Worm (Caenorhabditis elegans) whole organism, young adult: ENCODE data around the gene C32B5.18.
"Not testable (repeated sequence)": the region's sequence is repeated elsewhere in the genome, so short reads cannot be mapped to it uniquely, and the experiment has no call there.

Experiments
- B0336.3 ChIP-seq: fragments of 200-800 bp; sonication (Bioruptor generic); IDR thresholded peaks from 2 replicates; pipeline ENCODE4 v1.3.6; 2022; ENCODE audit warnings: missing genetic modification characterization, missing compliant biosample characterization
- C06A6.2 ChIP-seq: fragments of 200-800 bp; sonication (Bioruptor generic); conservative IDR thresholded peaks from 2 replicates; pipeline ENCODE4 v1.3.6; 2022; ENCODE audit warnings: missing genetic modification characterization, missing compliant biosample characterization
- F22D6.2 ChIP-seq: sonication (generic microtip); optimal IDR thresholded peaks from 2 replicates; lab custom pipeline; 2016; ENCODE audit warnings: mild to moderate bottlenecking, missing genetic modification characterization, missing compliant biosample characterization
- F57C9.4 ChIP-seq: sonication (generic microtip); optimal IDR thresholded peaks from 2 replicates; lab custom pipeline; 2017; ENCODE audit warnings: mild to moderate bottlenecking, missing genetic modification characterization, missing compliant biosample characterization
- Y53F4B.3 ChIP-seq: fragments of 200-800 bp; sonication (Bioruptor generic); IDR thresholded peaks from 2 replicates; pipeline ENCODE4 v1.3.6; 2022; ENCODE audit warnings: missing genetic modification reagents, missing genetic modification characterization, missing compliant biosample characterization
- Y53G8AR.9 ChIP-seq: fragments of 200-800 bp; sonication (Bioruptor generic); conservative IDR thresholded peaks from 2 replicates; pipeline ENCODE4 v1.3.6; 2022; ENCODE audit warnings: missing genetic modification reagents, missing genetic modification characterization, missing compliant biosample characterization
- Y95B8A.8 ChIP-seq: fragments of 200-800 bp; sonication (Bioruptor generic); IDR thresholded peaks from 2 replicates; pipeline ENCODE4 v1.3.6; 2022; ENCODE audit warnings: missing genetic modification reagents, missing genetic modification characterization, missing compliant biosample characterization
- aptf-3 ChIP-seq: fragments of 200-800 bp; sonication (Bioruptor generic); IDR thresholded peaks from 2 replicates; pipeline ENCODE4 v1.3.6; 2022; ENCODE audit warnings: missing genetic modification characterization, missing compliant biosample characterization
- attf-3 ChIP-seq: fragments of 200-800 bp; sonication (Bioruptor generic); conservative IDR thresholded peaks from 2 replicates; pipeline ENCODE4 v1.3.6; 2022; ENCODE audit warnings: missing genetic modification reagents, missing genetic modification characterization, missing compliant biosample characterization
- bed-1 ChIP-seq: fragments of 200-800 bp; sonication (Bioruptor generic); IDR thresholded peaks from 2 replicates; pipeline ENCODE4 v1.3.6; 2022; ENCODE audit warnings: missing genetic modification reagents, missing genetic modification characterization, missing compliant biosample characterization
- ccch-3 ChIP-seq: fragments of 200-800 bp; sonication (Bioruptor generic); optimal IDR thresholded peaks from 2 replicates; lab custom pipeline; 2018; ENCODE audit warnings: mild to moderate bottlenecking, missing genetic modification characterization, missing compliant biosample characterization
- cebp-1 ChIP-seq, 2 experiments: fragments of 200-800 bp in 1 of 2; sonication (Bioruptor generic) in 1 of 2; sonication (generic microtip) in 1 of 2; IDR thresholded peaks in 1 of 2; optimal IDR thresholded peaks in 1 of 2; 2 replicates each; pipeline versions ENCODE4 v1.3.6 to Lab custom; 2017 to 2022; ENCODE audit warnings: missing compliant biosample characterization in 2 of 2, missing genetic modification characterization in 2 of 2, mild to moderate bottlenecking in 1 of 2, missing genetic modification reagents in 1 of 2, moderate library complexity in 1 of 2
- ceh-27 ChIP-seq: fragments of 200-800 bp; sonication (Bioruptor generic); optimal IDR thresholded peaks from 2 replicates; lab custom pipeline; 2018; ENCODE audit warnings: mild to moderate bottlenecking, missing genetic modification characterization, moderate library complexity, missing compliant biosample characterization
- ceh-40 ChIP-seq: fragments of 200-800 bp; sonication (Bioruptor generic); IDR thresholded peaks from 2 replicates; pipeline ENCODE4 v1.3.6; 2022; ENCODE audit warnings: missing genetic modification characterization, missing compliant biosample characterization
- ceh-91 ChIP-seq: fragments of 200-800 bp; sonication (Bioruptor generic); IDR thresholded peaks from 2 replicates; pipeline ENCODE4 v1.3.6; 2022; ENCODE audit warnings: missing genetic modification reagents, missing genetic modification characterization, missing compliant biosample characterization
- egl-44 ChIP-seq: fragments of 200-800 bp; sonication (Bioruptor generic); IDR thresholded peaks from 2 replicates; pipeline ENCODE4 v1.3.6; 2022; ENCODE audit warnings: missing genetic modification reagents, missing genetic modification characterization, missing compliant biosample characterization
- egrh-3 ChIP-seq: fragments of 200-800 bp; sonication (Bioruptor generic); IDR thresholded peaks from 2 replicates; pipeline ENCODE4 v1.3.6; 2022; ENCODE audit warnings: missing genetic modification reagents, missing genetic modification characterization, missing compliant biosample characterization
- ets-4 ChIP-seq: fragments of 200-800 bp; sonication (Bioruptor generic); optimal IDR thresholded peaks from 2 replicates; lab custom pipeline; 2018; ENCODE audit warnings: mild to moderate bottlenecking, missing genetic modification characterization, missing compliant biosample characterization
- hlh-26 ChIP-seq: fragments of 200-800 bp; sonication (Bioruptor generic); conservative IDR thresholded peaks from 2 replicates; pipeline ENCODE4 v1.3.6; 2022; ENCODE audit warnings: missing genetic modification reagents, missing genetic modification characterization, missing compliant biosample characterization
- lin-26 ChIP-seq: fragments of 200-800 bp; sonication (Bioruptor generic); IDR thresholded peaks from 2 replicates; pipeline ENCODE4 v1.3.6; 2022; ENCODE audit warnings: missing genetic modification reagents, missing genetic modification characterization, missing compliant biosample characterization
- madf-3 ChIP-seq: fragments of 200-800 bp; sonication (Bioruptor generic); IDR thresholded peaks from 2 replicates; pipeline ENCODE4 v1.3.6; 2022; ENCODE audit warnings: missing genetic modification reagents, missing genetic modification characterization, missing compliant biosample characterization
- nfyb-1 ChIP-seq: fragments of 200-800 bp; sonication (Bioruptor generic); IDR thresholded peaks from 2 replicates; pipeline ENCODE4 v1.3.6; 2022; ENCODE audit warnings: missing genetic modification reagents, missing genetic modification characterization, missing compliant biosample characterization
- nhr-80 ChIP-seq: sonication (generic microtip); optimal IDR thresholded peaks from 2 replicates; lab custom pipeline; 2016; ENCODE audit warnings: missing genetic modification characterization, missing compliant biosample characterization
- rcor-1 ChIP-seq: fragments of 200-800 bp; sonication (Bioruptor generic); IDR thresholded peaks from 2 replicates; pipeline ENCODE4 v1.3.6; 2022; ENCODE audit warnings: missing genetic modification reagents, missing genetic modification characterization, missing compliant biosample characterization
- repo-1 ChIP-seq: sonication (generic microtip); optimal IDR thresholded peaks from 2 replicates; lab custom pipeline; 2017; ENCODE audit warnings: mild to moderate bottlenecking, missing genetic modification characterization, missing compliant biosample characterization
- sdz-38 ChIP-seq: sonication (generic microtip); optimal IDR thresholded peaks from 2 replicates; lab custom pipeline; 2016; ENCODE audit warnings: missing genotype, missing genetic modification characterization, missing compliant biosample characterization
- tbp1 ChIP-seq: fragments of 200-800 bp; sonication (Bioruptor generic); optimal IDR thresholded peaks from 2 replicates; lab custom pipeline; 2018; ENCODE audit warnings: mild to moderate bottlenecking, missing genetic modification characterization, missing compliant biosample characterization
- zfh-2 ChIP-seq: fragments of 200-800 bp; sonication (Bioruptor generic); conservative IDR thresholded peaks from 2 replicates; pipeline ENCODE4 v1.3.6; 2022; ENCODE audit warnings: missing genetic modification reagents, missing genetic modification characterization, missing compliant biosample characterization
- ztf-18 ChIP-seq: sonication (generic microtip); optimal IDR thresholded peaks from 2 replicates; lab custom pipeline; 2016; ENCODE audit warnings: missing genotype, mild to moderate bottlenecking, missing genetic modification characterization, missing compliant biosample characterization
- ztf-26 ChIP-seq: sonication (generic microtip); optimal IDR thresholded peaks from 2 replicates; lab custom pipeline; 2017; ENCODE audit warnings: missing genetic modification characterization, missing compliant biosample characterization
- ztf-6 ChIP-seq: fragments of 200-800 bp; sonication (Bioruptor generic); IDR thresholded peaks from 2 replicates; pipeline ENCODE4 v1.3.6; 2022; ENCODE audit warnings: missing genetic modification reagents, missing genetic modification characterization, missing compliant biosample characterization

Gene C32B5.18

ce11 chrII:950374-950773, 9.9 kb upstream of the C32B5.18 start:
- TF ChIP-seq madf-3 (GFP tag; lab: Robert Waterston, UW) (0 out of 2 replicates have a peak, but pooled peaks have one; percentile 41), egrh-3 (no peak), cebp-1 (GFP tag; IDR thresholded peaks at IDR 0.05; lab: Robert Waterston, UW) (peak; percentile 68), cebp-1 (tag; optimal IDR thresholded peaks at IDR 0.05; lab: Kevin White, UChicago) (peak; percentile 91)

- no peak for TF ChIP-seq ets-4 (GFP tag; lab: Kevin White, UChicago)
- 0 out of 2 replicates have a peak, but pooled peaks have one; percentile 5 for TF ChIP-seq zfh-2 (GFP tag; lab: Robert Waterston, UW)
- no peak for TF ChIP-seq hlh-26 (GFP tag; lab: Robert Waterston, UW)
- no peak for TF ChIP-seq ztf-6 (GFP tag; lab: Robert Waterston, UW)
- TF ChIP-seq nhr-80 (tag; lab: Kevin White, UChicago), result no peak
- TF ChIP-seq sdz-38 (tag; lab: Kevin White, UChicago), result no peak
- TF ChIP-seq Y53F4B.3 (GFP tag; lab: Robert Waterston, UW), result no peak
Measured at ce11 chrII:953052-953451, 7.3 kb upstream of the C32B5.18 start.

ce11 chrII:954626-955025, 5.7 kb upstream of the C32B5.18 start, which contains the start of gene fbxc-7:
Gene fbxc-7 (plus strand): TSS chrII:954926.
- not testable (repeated sequence) for TF ChIP-seq attf-3, egl-44, C06A6.2 (GFP tag; lab: Robert Waterston, UW)

- TF ChIP-seq ets-4 (GFP tag; lab: Kevin White, UChicago) (no peak), repo-1 (no peak), F57C9.4 (tag; lab: Kevin White, UChicago) (no peak), ceh-40 (no peak), F22D6.2 (tag; lab: Kevin White, UChicago) (no peak), attf-3 (GFP tag; lab: Robert Waterston, UW) (no peak), tbp1 (GFP tag; lab: Kevin White, UChicago) (no peak), nfyb-1 (GFP tag; lab: Robert Waterston, UW) (no peak), B0336.3 (GFP tag; lab: Robert Waterston, UW) (no peak), ceh-91 (GFP tag; lab: Robert Waterston, UW) (no peak), aptf-3 (GFP tag; lab: Robert Waterston, UW) (no peak), rcor-1 (GFP tag; lab: Robert Waterston, UW) (no peak), bed-1 (GFP tag; lab: Robert Waterston, UW) (no peak)
Measured at ce11 chrII:958618-959017, 1.7 kb upstream of the C32B5.18 start, which contains the start of gene sdz-4. Gene sdz-4 (plus strand): TSS chrII:958918.

- TF ChIP-seq ceh-27 (GFP tag; lab: Kevin White, UChicago) (no peak), lin-26 (GFP tag; lab: Robert Waterston, UW) (0 out of 2 replicates have a peak, but pooled peaks have one; percentile 24), Y95B8A.8 (GFP tag; lab: Robert Waterston, UW) (no peak), ztf-18 (tag; lab: Kevin White, UChicago) (no peak), ztf-26 (tag; lab: Kevin White, UChicago) (no peak)
Measured at ce11 chrII:961961-962360, 1.6 kb downstream of the C32B5.18 start, which contains the start of gene C32B5.13. Gene C32B5.13 (minus strand): TSS chrII:962061.

- TF ChIP-seq Y53G8AR.9 (GFP tag; lab: Robert Waterston, UW); ztf-18 (tag; lab: Kevin White, UChicago); ccch-3 (GFP tag; lab: Kevin White, UChicago): not testable (repeated sequence)
- TF ChIP-seq, all 124 proteins: peak for 0; not testable (repeated sequence) for 124
Measured at ce11 chrII:966962-967361, 6.6 kb downstream of the C32B5.18 start, which contains the start of gene fbxc-18. Gene fbxc-18 (minus strand): TSS chrII:967062.
